Worm (Caenorhabditis elegans): ENCODE results near the gene C15C8.6.

Gene C15C8.6

ce11 chrV:12780248-12780647, 28.9 kb upstream of the C15C8.6 start (continued):
- TF ChIP-seq aptf-2 (GFP tag; conservative IDR thresholded peaks at IDR 0.05) (peak; percentile 64; the same call in 1 of the 2 replicates), athp-1 (tag; optimal IDR thresholded peaks at IDR 0.05) (peak; percentile 72), rpc-1 (optimal IDR thresholded peaks at IDR 0.05) (peak; percentile 87), rpc-1 (tag; optimal IDR thresholded peaks at IDR 0.05) (peak; percentile 89), T07F8.4 (tag; optimal IDR thresholded peaks at IDR 0.05) (peak; percentile 71), mcd-1 (GFP tag; IDR thresholded peaks at IDR 0.05) (peak; percentile 72), Y56A3A.18 (GFP tag; IDR thresholded peaks at IDR 0.05) (peak; percentile 79), rec-8 (tag; optimal IDR thresholded peaks at IDR 0.05) (peak; percentile 75 to 84), lsy-27 (tag; optimal IDR thresholded peaks at IDR 0.05; ENCODE audit: borderline replicate concordance, insufficient read depth) (peak; percentile 82), ceh-91 (GFP tag; IDR thresholded peaks at IDR 0.05) (peak; percentile 31; the same call in 1 of the 2 replicates), cebp-2 (GFP tag; IDR thresholded peaks at IDR 0.05) (peak; percentile 80; the same call in 1 of the 2 replicates), somi-1 (GFP tag; optimal IDR thresholded peaks at IDR 0.05) (peak; percentile 65), nfyb-1 (GFP tag; IDR thresholded peaks at IDR 0.05) (peak; percentile 75), ztf-25 (GFP tag; IDR thresholded peaks at IDR 0.05) (peak; percentile 85), aptf-3 (GFP tag; IDR thresholded peaks at IDR 0.05) (0 out of 2 replicates have a peak, but pooled peaks have one; percentile 26), mel-28 (tag; optimal IDR thresholded peaks at IDR 0.05; ENCODE audit: borderline replicate concordance) (peak; percentile 17), ztf-3 (GFP tag; optimal IDR thresholded peaks at IDR 0.05) (no peak), ceh-27 (GFP tag; optimal IDR thresholded peaks at IDR 0.05) (peak; percentile 75), ztf-26 (tag; optimal IDR thresholded peaks at IDR 0.05) (peak; percentile 51), attf-3 (GFP tag; conservative IDR thresholded peaks at IDR 0.05) (peak; percentile 65), chd-7 (tag; optimal IDR thresholded peaks at IDR 0.05) (peak; percentile 83), tbp1 (GFP tag; optimal IDR thresholded peaks at IDR 0.05) (peak; percentile 99), C06A6.2 (GFP tag; conservative IDR thresholded peaks at IDR 0.05) (no peak), F57C9.4 (tag; optimal IDR thresholded peaks at IDR 0.05) (no peak), gei-17 (GFP tag; optimal IDR thresholded peaks at IDR 0.05) (peak; percentile 13), lsl-1 (GFP tag; optimal IDR thresholded peaks at IDR 0.05) (peak; percentile 37), egrh-3 (GFP tag; IDR thresholded peaks at IDR 0.05) (0 out of 2 replicates have a peak, but pooled peaks have one; percentile 45), pbrm-1 (GFP tag; IDR thresholded peaks at IDR 0.05) (peak; percentile 81), sptf-2 (GFP tag; optimal IDR thresholded peaks at IDR 0.05) (peak; percentile 59), let-607 (tag; optimal IDR thresholded peaks at IDR 0.05) (peak; percentile 8 to 22), B0336.3 (GFP tag; IDR thresholded peaks at IDR 0.05) (no peak), hmg-1.2 (GFP tag; IDR thresholded peaks at IDR 0.05) (peak; percentile 76), ztf-22 (GFP tag; optimal IDR thresholded peaks at IDR 0.05) (peak; percentile 21), F52B5.7 (tag; optimal IDR thresholded peaks at IDR 0.05) (peak; percentile 66), unc-62 (GFP tag; optimal IDR thresholded peaks at IDR 0.05) (no peak), rcor-1 (GFP tag; IDR thresholded peaks at IDR 0.05) (peak; percentile 49), dpl-1 (GFP tag; optimal IDR thresholded peaks at IDR 0.05) (no peak), unc-130 (GFP tag; optimal IDR thresholded peaks at IDR 0.05) (peak; percentile 17), F57A8.1 (GFP tag; optimal IDR thresholded peaks at IDR 0.05) (peak; percentile 68), atf-7 (tag; optimal IDR thresholded peaks at IDR 0.05) (peak; percentile 4)

ce11 chrV:12773852-12774251, 22.5 kb upstream of the C15C8.6 start:
- no peak for TF ChIP-seq attf-3 (GFP tag; conservative IDR thresholded peaks at IDR 0.05)
- no peak for TF ChIP-seq mel-28 (tag; optimal IDR thresholded peaks at IDR 0.05; ENCODE audit: borderline replicate concordance)
- no peak for TF ChIP-seq nfya-1 (tag; optimal IDR thresholded peaks at IDR 0.05; ENCODE audit: borderline replicate concordance, insufficient read depth)
- no peak for TF ChIP-seq ceh-79 (tag; optimal IDR thresholded peaks at IDR 0.05)
- TF ChIP-seq T07F8.4 (tag; optimal IDR thresholded peaks at IDR 0.05) = no peak
- TF ChIP-seq hlh-26 (GFP tag; conservative IDR thresholded peaks at IDR 0.05) = no peak
- TF ChIP-seq aptf-2 (GFP tag; conservative IDR thresholded peaks at IDR 0.05) = no peak
- no peak for TF ChIP-seq rec-8 (tag; optimal IDR thresholded peaks at IDR 0.05)
- no peak for TF ChIP-seq ztf-22 (GFP tag; optimal IDR thresholded peaks at IDR 0.05)
- TF ChIP-seq let-607 (tag; optimal IDR thresholded peaks at IDR 0.05) = no peak
- no peak for TF ChIP-seq repo-1 (tag; optimal IDR thresholded peaks at IDR 0.05)
- TF ChIP-seq ztf-25 (GFP tag; IDR thresholded peaks at IDR 0.05) = no peak
- TF ChIP-seq ceh-91 (GFP tag; IDR thresholded peaks at IDR 0.05) = no peak
- TF ChIP-seq nfya-2 (GFP tag; IDR thresholded peaks at IDR 0.05) = no peak
- TF ChIP-seq snpc-1.1 (tag; optimal IDR thresholded peaks at IDR 0.05; ENCODE audit: insufficient read depth) = no peak
- no peak for TF ChIP-seq ceh-40 (GFP tag; IDR thresholded peaks at IDR 0.05)
- TF ChIP-seq F33H1.4 (GFP tag; IDR thresholded peaks at IDR 0.05) = no peak
- TF ChIP-seq ztf-26 (tag; optimal IDR thresholded peaks at IDR 0.05) = no peak

Measured in whole organism, young adult.